Fruit fly (Drosophila melanogaster) whole organism, embryonic: Measurements from ENCODE around the gene CG9775.

Source experiments
- CG10366 ChIP-seq: fragments of 200-800 bp; sonication (Bioruptor generic); IDR thresholded peaks from 2 replicates; pipeline ENCODE4 v1.3.6; 2022; ENCODE audit warnings: missing biosample characterization, missing genetic modification characterization
- CG10462 ChIP-seq: fragments of 200-800 bp; sonication (Bioruptor generic); optimal IDR thresholded peaks from 2 replicates; lab custom pipeline; 2016; ENCODE audit warnings: missing biosample characterization, missing genetic modification characterization
- CG11456 ChIP-seq: fragments of 200-800 bp; sonication (Bioruptor generic); IDR thresholded peaks from 3 replicates; pipeline ENCODE4 v1.3.6; 2022; ENCODE audit warnings: missing biosample characterization, missing genetic modification characterization
- CG12219 ChIP-seq: fragments of 200-800 bp; sonication (Bioruptor generic); optimal IDR thresholded peaks from 3 replicates; lab custom pipeline; 2018; ENCODE audit warnings: missing biosample characterization, mild to moderate bottlenecking, missing genetic modification characterization
- CG12299 ChIP-seq: fragments of 200-800 bp; sonication (Bioruptor generic); optimal IDR thresholded peaks from 2 replicates; lab custom pipeline; 2018; ENCODE audit warnings: missing biosample characterization, mild to moderate bottlenecking, missing genetic modification characterization
- CG12391 ChIP-seq: fragments of 200-800 bp; sonication (Bioruptor generic); optimal IDR thresholded peaks from 3 replicates; lab custom pipeline; 2018; ENCODE audit warnings: missing biosample characterization, mild to moderate bottlenecking, missing genetic modification characterization, moderate library complexity
- CG13775 ChIP-seq: fragments of 200-800 bp; sonication (Bioruptor generic); optimal IDR thresholded peaks from 3 replicates; lab custom pipeline; 2017; ENCODE audit warnings: missing biosample characterization, mild to moderate bottlenecking, missing genetic modification characterization
- CG14050 ChIP-seq: fragments of 200-800 bp; sonication (Bioruptor generic); IDR thresholded peaks from 3 replicates; pipeline ENCODE4 v1.3.6; 2022; ENCODE audit warnings: missing biosample characterization, missing genetic modification characterization
- CG14965 ChIP-seq: fragments of 200-800 bp; sonication (Bioruptor generic); optimal IDR thresholded peaks from 2 replicates; lab custom pipeline; 2016; ENCODE audit warnings: missing biosample characterization, missing genetic modification characterization, borderline replicate concordance
- CG17612 ChIP-seq: fragments of 200-800 bp; sonication (Bioruptor generic); IDR thresholded peaks from 2 replicates; pipeline ENCODE4 v1.3.6; 2022; ENCODE audit warnings: missing biosample characterization, missing genetic modification characterization
- CG2678 ChIP-seq: fragments of 200-800 bp; sonication (Bioruptor generic); optimal IDR thresholded peaks from 3 replicates; lab custom pipeline; 2019; ENCODE audit warnings: missing biosample characterization, mild to moderate bottlenecking, missing genetic modification characterization, moderate library complexity
- CG31224 ChIP-seq: fragments of 200-800 bp; sonication (Bioruptor generic); IDR thresholded peaks from 2 replicates; pipeline ENCODE4 v1.3.6; 2022; ENCODE audit warnings: missing biosample characterization, missing genetic modification characterization
- CG3407 ChIP-seq: fragments of 200-800 bp; sonication (Bioruptor generic); optimal IDR thresholded peaks from 2 replicates; lab custom pipeline; 2018; ENCODE audit warnings: missing biosample characterization, mild to moderate bottlenecking, missing genetic modification characterization
- CG3838 ChIP-seq: fragments of 200-800 bp; sonication (Bioruptor generic); optimal IDR thresholded peaks from 3 replicates; lab custom pipeline; 2016; ENCODE audit warnings: missing biosample characterization, missing genetic modification characterization
- CG3995 ChIP-seq: fragments of 200-800 bp; sonication (Bioruptor generic); optimal IDR thresholded peaks from 3 replicates; lab custom pipeline; 2016; ENCODE audit warnings: missing biosample characterization, missing genetic modification characterization
- CG4707 ChIP-seq: fragments of 200-800 bp; sonication (Bioruptor generic); optimal IDR thresholded peaks from 2 replicates; lab custom pipeline; 2018; ENCODE audit warnings: missing biosample characterization, mild to moderate bottlenecking, missing genetic modification characterization, moderate library complexity
- CG6272 ChIP-seq: fragments of 200-800 bp; sonication (Bioruptor generic); IDR thresholded peaks from 2 replicates; pipeline ENCODE4 v1.3.6; 2022; ENCODE audit warnings: missing biosample characterization, missing genetic modification characterization
- CG6683 ChIP-seq: fragments of 200-800 bp; sonication (Bioruptor generic); optimal IDR thresholded peaks from 2 replicates; lab custom pipeline; 2017; ENCODE audit warnings: missing biosample characterization, mild to moderate bottlenecking, missing genetic modification characterization, missing genetic modification reagents
- CG9215 ChIP-seq: fragments of 200-800 bp; sonication (Bioruptor generic); IDR thresholded peaks from 2 replicates; pipeline ENCODE4 v1.3.6; 2022; ENCODE audit warnings: missing biosample characterization, missing genetic modification characterization
- CHES-1-like ChIP-seq: fragments of 200-800 bp; sonication (Bioruptor generic); optimal IDR thresholded peaks from 2 replicates; lab custom pipeline; 2016; ENCODE audit warnings: missing biosample characterization, missing genetic modification characterization
- Doc3 ChIP-seq: fragments of 200-800 bp; sonication (Bioruptor generic); IDR thresholded peaks from 3 replicates; pipeline ENCODE4 v1.3.6; 2022; ENCODE audit warnings: missing biosample characterization, missing genetic modification characterization; ENCODE audit not compliant: partially characterized antibody
- E2f2 ChIP-seq: fragments of 200-800 bp; sonication (Bioruptor generic); IDR thresholded peaks from 2 replicates; pipeline ENCODE4 v1.3.6; 2022; ENCODE audit warnings: missing biosample characterization, missing genetic modification characterization
- Ets65A ChIP-seq: fragments of 200-800 bp; sonication (Bioruptor generic); peaks from one replicate; lab custom pipeline; 2016; ENCODE audit warnings: missing biosample characterization, missing genetic modification characterization
- Ets97D ChIP-seq: fragments of 200-800 bp; sonication (Bioruptor generic); optimal IDR thresholded peaks from 3 replicates; lab custom pipeline; 2016; ENCODE audit warnings: missing biosample characterization, missing genetic modification characterization
- Fer2 ChIP-seq: fragments of 200-800 bp; sonication (Bioruptor generic); optimal IDR thresholded peaks from 2 replicates; lab custom pipeline; 2018; ENCODE audit warnings: missing biosample characterization, mild to moderate bottlenecking, missing genetic modification characterization, moderate library complexity
- Hand ChIP-seq: fragments of 200-800 bp; sonication (Bioruptor generic); optimal IDR thresholded peaks from 2 replicates; lab custom pipeline; 2017; ENCODE audit warnings: mild to moderate bottlenecking, missing biosample characterization, missing genetic modification reagents, missing genetic modification characterization
- Hr39 ChIP-seq: fragments of >200 bp; optimal IDR thresholded peaks from 2 replicates; lab custom pipeline; 2017
- Med ChIP-seq: fragments of 200-800 bp; sonication (Bioruptor generic); peaks from one replicate; lab custom pipeline; 2016; ENCODE audit warnings: missing biosample characterization, missing genetic modification characterization, mild to moderate bottlenecking, inconsistent platforms, moderate library complexity
- Poxn ChIP-seq: fragments of 200-800 bp; sonication (Bioruptor generic); IDR thresholded peaks from 2 replicates; pipeline ENCODE4 v1.3.6; 2022; ENCODE audit warnings: missing biosample characterization, missing genetic modification characterization
- Sox102F ChIP-seq: fragments of 200-800 bp; sonication (Bioruptor generic); optimal IDR thresholded peaks from 2 replicates; lab custom pipeline; 2018; ENCODE audit warnings: missing biosample characterization, mild to moderate bottlenecking, missing genetic modification characterization, moderate library complexity
- Sry-β ChIP-seq: fragments of 200-800 bp; sonication (Bioruptor generic); optimal IDR thresholded peaks from 2 replicates; lab custom pipeline; 2018; ENCODE audit warnings: missing biosample characterization, mild to moderate bottlenecking, missing genetic modification characterization, moderate library complexity
- YL-1 ChIP-seq: fragments of 200-800 bp; sonication (Bioruptor generic); optimal IDR thresholded peaks from 3 replicates; lab custom pipeline; 2017; ENCODE audit warnings: missing biosample characterization, mild to moderate bottlenecking, missing genetic modification characterization
- cas ChIP-seq: fragments of 200-800 bp; sonication (Bioruptor generic); IDR thresholded peaks from 2 replicates; pipeline ENCODE4 v1.3.6; 2022; ENCODE audit warnings: missing biosample characterization, missing genetic modification characterization
- caup ChIP-seq: fragments of 200-800 bp; sonication (Bioruptor generic); optimal IDR thresholded peaks from 3 replicates; lab custom pipeline; 2017; ENCODE audit warnings: missing biosample characterization, mild to moderate bottlenecking, missing genetic modification characterization, moderate library complexity; ENCODE audit not compliant: severe bottlenecking
- ewg ChIP-seq: fragments of 200-800 bp; sonication (Bioruptor generic); optimal IDR thresholded peaks from 3 replicates; lab custom pipeline; 2017; ENCODE audit warnings: mild to moderate bottlenecking, missing biosample characterization, missing genetic modification reagents, missing genetic modification characterization
- eyg ChIP-seq: fragments of 200-800 bp; sonication (Bioruptor generic); optimal IDR thresholded peaks from 3 replicates; lab custom pipeline; 2016; ENCODE audit warnings: missing biosample characterization, missing genetic modification characterization
- gem ChIP-seq: fragments of 200-800 bp; sonication (Bioruptor generic); optimal IDR thresholded peaks from 2 replicates; lab custom pipeline; 2019; ENCODE audit warnings: missing biosample characterization, mild to moderate bottlenecking, missing genetic modification characterization, moderate library complexity
- gsb ChIP-seq: fragments of 200-800 bp; sonication (Bioruptor generic); IDR thresholded peaks from 2 replicates; pipeline ENCODE4 v1.3.6; 2022; ENCODE audit warnings: missing biosample characterization, missing genetic modification characterization
- inv ChIP-seq: fragments of 200-800 bp; sonication (Bioruptor generic); IDR thresholded peaks from 2 replicates; pipeline ENCODE4 v1.3.6; 2022; ENCODE audit warnings: missing biosample characterization, missing genetic modification characterization; ENCODE audit not compliant: partially characterized antibody
- knrl ChIP-seq: fragments of 200-800 bp; sonication (Bioruptor generic); IDR thresholded peaks from 3 replicates; pipeline ENCODE4 v1.3.6; 2022; ENCODE audit warnings: missing biosample characterization, missing genetic modification characterization; ENCODE audit not compliant: partially characterized antibody
- lov ChIP-seq, 2 experiments: fragments of 200-800 bp in 1 of 2; fragments of >200 bp in 1 of 2; sonication (Bioruptor generic) in 1 of 2; IDR thresholded peaks in 1 of 2; optimal IDR thresholded peaks in 1 of 2; 2 replicates in 1 of 2; 3 replicates in 1 of 2; pipeline versions ENCODE4 v1.3.6 to Lab custom; 2017 to 2022; ENCODE audit warnings: missing biosample characterization in 1 of 2, missing genetic modification characterization in 1 of 2
- mld ChIP-seq: fragments of 200-800 bp; sonication (Bioruptor generic); IDR thresholded peaks from 3 replicates; pipeline ENCODE4 v1.3.6; 2022; ENCODE audit warnings: missing biosample characterization, missing genetic modification characterization; ENCODE audit not compliant: partially characterized antibody
- nau ChIP-seq: fragments of 200-800 bp; sonication (Bioruptor generic); optimal IDR thresholded peaks from 3 replicates; lab custom pipeline; 2017; ENCODE audit warnings: missing biosample characterization, mild to moderate bottlenecking, missing genetic modification characterization, missing genetic modification reagents
- peb ChIP-seq: fragments of 200-800 bp; sonication (Bioruptor generic); IDR thresholded peaks from 2 replicates; pipeline ENCODE4 v1.3.6; 2022; ENCODE audit warnings: missing biosample characterization, missing genetic modification characterization
- sc ChIP-seq, 3 experiments: fragments of >200 bp in 2 of 3; fragments of 200-800 bp in 1 of 3; sonication (Bioruptor generic) in 1 of 3; optimal IDR thresholded peaks; 2 replicates in 2 of 3; 3 replicates in 1 of 3; lab custom pipeline; 2017; ENCODE audit warnings: mild to moderate bottlenecking in 1 of 3, missing biosample characterization in 1 of 3, missing genetic modification characterization in 1 of 3, missing genetic modification reagents in 1 of 3
- schlank ChIP-seq: fragments of 200-800 bp; sonication (Bioruptor generic); optimal IDR thresholded peaks from 2 replicates; lab custom pipeline; 2018; ENCODE audit warnings: missing biosample characterization, mild to moderate bottlenecking, missing genetic modification characterization
- ssp ChIP-seq: fragments of 200-800 bp; sonication (Bioruptor generic); IDR thresholded peaks from 2 replicates; pipeline ENCODE4 v1.3.6; 2022; ENCODE audit warnings: missing biosample characterization, missing genetic modification characterization
- tio ChIP-seq: fragments of 200-800 bp; sonication (Bioruptor generic); optimal IDR thresholded peaks from 2 replicates; lab custom pipeline; 2017; ENCODE audit warnings: missing biosample characterization, missing genetic modification characterization, inconsistent platforms
- zfh1 ChIP-seq: fragments of 200-800 bp; sonication (Bioruptor generic); IDR thresholded peaks from 3 replicates; pipeline ENCODE4 v1.3.6; 2022; ENCODE audit warnings: missing biosample characterization, missing genetic modification characterization

Gene CG9775

dm6 chr3R:4663068-4663467 lies 21.4 kb upstream of the CG9775 start (continued):
- TF ChIP-seq Fer2 (tag; lab: Kevin White, UChicago) (peak; percentile 2), gsb (no peak), Doc3 (GFP tag; lab: Robert Waterston, UW) (no peak), cas (GFP tag; lab: Robert Waterston, UW) (no peak), CG13775 (GFP tag; lab: Kevin White, UChicago) (peak; percentile 41), CG31224 (peak; percentile 51; the same call in 1 of the 2 replicates), CG14050 (peak; percentile 58), Hand (GFP tag; lab: Kevin White, UChicago) (peak; percentile 10), CHES-1-like (GFP tag; lab: Kevin White, UChicago) (peak; percentile 31), eyg (GFP tag; lab: Kevin White, UChicago) (peak; percentile 50), CG3407 (GFP tag; lab: Kevin White, UChicago) (peak; percentile 65), CG6272 (GFP tag; lab: Robert Waterston, UW) (peak; percentile 50; the same call in 1 of the 2 replicates), CG17612 (GFP tag; lab: Robert Waterston, UW) (peak; percentile 58; the same call in 1 of the 2 replicates), CG9215 (GFP tag; lab: Robert Waterston, UW) (0 out of 2 replicates have a peak, but pooled peaks have one; percentile 43), CG6683 (GFP tag; lab: Kevin White, UChicago) (peak; percentile 51), Hr39 (lab: Kevin White, UChicago) (no peak), CG14965 (peak; percentile 14), lov (optimal IDR thresholded peaks at IDR 0.05; lab: Kevin White, UChicago) (no peak), lov (GFP tag; IDR thresholded peaks at IDR 0.05; lab: Robert Waterston, UW) (peak; percentile 91), CG12299 (tag; lab: Kevin White, UChicago) (peak; percentile 24), tio (GFP tag; lab: Kevin White, UChicago) (peak; percentile 59), zfh1 (peak; percentile 93), gem (tag; lab: Kevin White, UChicago) (peak; percentile 91), CG4707 (no peak), CG10462 (GFP tag; lab: Kevin White, UChicago) (peak; percentile 23), Poxn (GFP tag; lab: Robert Waterston, UW) (no peak), CG12219 (GFP tag; lab: Kevin White, UChicago) (peak; percentile 52), CG2678 (tag; lab: Kevin White, UChicago) (peak; percentile 89), CG10366 (GFP tag; lab: Robert Waterston, UW) (peak; percentile 78), ewg (no peak), nau (GFP tag; lab: Kevin White, UChicago) (peak; percentile 73), Med (GFP tag; lab: Kevin White, UChicago) (peak; percentile 83), CG3838 (GFP tag; lab: Kevin White, UChicago) (no peak), E2f2 (GFP tag; lab: Robert Waterston, UW) (peak; percentile 49; the same call in 1 of the 2 replicates), YL-1 (GFP tag; lab: Kevin White, UChicago) (no peak), Sry-β (GFP tag; lab: Kevin White, UChicago) (peak; percentile 35), CG3995 (no peak), sc (optimal IDR thresholded peaks at IDR 0.05; lab: Kevin White, UChicago) (no peak), sc (GFP tag; optimal IDR thresholded peaks at IDR 0.05; lab: Kevin White, UChicago) (peak; percentile 7), Ets97D (GFP tag; lab: Kevin White, UChicago) (no peak), CG11456 (GFP tag; lab: Robert Waterston, UW) (peak; percentile 74; the same call in 2 of the 3 replicates), schlank (tag; lab: Kevin White, UChicago) (no peak), caup (GFP tag; lab: Kevin White, UChicago) (peak; percentile 58), inv (GFP tag; lab: Robert Waterston, UW) (no peak), Ets65A (GFP tag; lab: Kevin White, UChicago) (peak; percentile 95), CG12391 (tag; lab: Kevin White, UChicago) (peak; percentile 78), mld (GFP tag; lab: Robert Waterston, UW) (no peak), peb (GFP tag; lab: Robert Waterston, UW) (peak; percentile 60; the same call in 1 of the 2 replicates), Sox102F (GFP tag; lab: Kevin White, UChicago) (peak; percentile 80), ssp (GFP tag; lab: Robert Waterston, UW) (peak; percentile 54), knrl (GFP tag; lab: Robert Waterston, UW) (no peak)
